Worm (Caenorhabditis elegans) whole organism, mixed stage, embryonic: ENCODE measurements around the gene Y49F6B.2.
A peak's percentile ranks its signal among the peaks of the same experiment; 100 is the strongest.

Source experiments
- M03D4.4 ChIP-seq: sonication (generic microtip); optimal IDR thresholded peaks from 2 replicates; lab custom pipeline; 2017; ENCODE audit warnings: mild to moderate bottlenecking, missing genetic modification characterization, missing compliant biosample characterization
- bed-3 ChIP-seq: fragments of 200-800 bp; sonication (Bioruptor generic); optimal IDR thresholded peaks from 3 replicates; lab custom pipeline; 2018; ENCODE audit warnings: mild to moderate bottlenecking, missing genetic modification characterization, moderate library complexity, missing compliant biosample characterization
- blmp-1 ChIP-seq: fragments of 150-350 bp; optimal IDR thresholded peaks from 2 replicates; lab custom pipeline; 2014; ENCODE audit warnings: missing biosample characterization, missing genetic modification characterization
- ceh-39 ChIP-seq: fragments of 150-350 bp; optimal IDR thresholded peaks from 2 replicates; lab custom pipeline; 2014; ENCODE audit warnings: missing biosample characterization, missing genetic modification characterization
- ceh-43 ChIP-seq: fragments of 200-800 bp; sonication (Bioruptor generic); optimal IDR thresholded peaks from 2 replicates; lab custom pipeline; 2018; ENCODE audit warnings: mild to moderate bottlenecking, missing genetic modification characterization, moderate library complexity, missing compliant biosample characterization
- ceh-83 ChIP-seq: fragments of 200-800 bp; sonication (Bioruptor generic); optimal IDR thresholded peaks from 2 replicates; lab custom pipeline; 2018; ENCODE audit warnings: mild to moderate bottlenecking, missing genetic modification characterization, missing compliant biosample characterization
- ces-1 ChIP-seq: fragments of 150-350 bp; optimal IDR thresholded peaks from 2 replicates; lab custom pipeline; 2014; ENCODE audit warnings: missing biosample characterization, missing genetic modification reagents, missing genetic modification characterization
- cnd-1 ChIP-seq: fragments of 200-800 bp; sonication (Bioruptor generic); optimal IDR thresholded peaks from 2 replicates; lab custom pipeline; 2018; ENCODE audit warnings: mild to moderate bottlenecking, missing genetic modification characterization, missing compliant biosample characterization
- drap-1 ChIP-seq: fragments of 200-800 bp; sonication (Bioruptor generic); optimal IDR thresholded peaks from 3 replicates; lab custom pipeline; 2018; ENCODE audit warnings: mild to moderate bottlenecking, missing genetic modification characterization, missing compliant biosample characterization
- elt-1 ChIP-seq: sonication (generic microtip); optimal IDR thresholded peaks from 2 replicates; lab custom pipeline; 2017; ENCODE audit warnings: missing genetic modification characterization, mild to moderate bottlenecking, missing compliant biosample characterization, antibody characterized with exemption, moderate library complexity, borderline replicate concordance; ENCODE audit not compliant: insufficient read depth
- elt-3 ChIP-seq: fragments of 150-350 bp; optimal IDR thresholded peaks from 2 replicates; lab custom pipeline; 2014; ENCODE audit warnings: missing biosample characterization, missing genetic modification characterization
- flh-1 ChIP-seq: fragments of 200-800 bp; sonication (Bioruptor generic); optimal IDR thresholded peaks from 2 replicates; lab custom pipeline; 2018; ENCODE audit warnings: mild to moderate bottlenecking, missing genetic modification characterization, moderate library complexity, missing compliant biosample characterization
- ham-2 ChIP-seq: fragments of 200-800 bp; sonication (Bioruptor generic); optimal IDR thresholded peaks from 2 replicates; lab custom pipeline; 2018; ENCODE audit warnings: mild to moderate bottlenecking, missing genetic modification characterization, missing compliant biosample characterization
- hlh-1 ChIP-seq: fragments of 150-350 bp; optimal IDR thresholded peaks from 2 replicates; lab custom pipeline; 2014; ENCODE audit warnings: missing biosample characterization, missing genetic modification reagents, missing genetic modification characterization
- lin-13 ChIP-seq: fragments of 150-350 bp; optimal IDR thresholded peaks from 2 replicates; lab custom pipeline; 2014; ENCODE audit warnings: missing biosample characterization, missing genetic modification characterization
- lin-32 ChIP-seq: fragments of 200-800 bp; sonication (Bioruptor generic); optimal IDR thresholded peaks from 2 replicates; lab custom pipeline; 2018; ENCODE audit warnings: mild to moderate bottlenecking, missing genetic modification characterization, missing compliant biosample characterization
- lsy-2 ChIP-seq: fragments of 150-350 bp; optimal IDR thresholded peaks from 2 replicates; lab custom pipeline; 2014; ENCODE audit warnings: missing biosample characterization, missing genetic modification characterization
- mab-5 ChIP-seq: fragments of 150-350 bp; optimal IDR thresholded peaks from 2 replicates; lab custom pipeline; 2014; ENCODE audit warnings: missing biosample characterization, missing genetic modification characterization
- mep-1 ChIP-seq: fragments of 150-350 bp; optimal IDR thresholded peaks from 2 replicates; lab custom pipeline; 2017; ENCODE audit warnings: missing biosample characterization, missing genetic modification reagents, missing genetic modification characterization, inconsistent platforms
- mls-2 ChIP-seq: sonication (generic microtip); optimal IDR thresholded peaks from 2 replicates; lab custom pipeline; 2016; ENCODE audit warnings: mild to moderate bottlenecking, missing genetic modification characterization, moderate library complexity, missing compliant biosample characterization
- nhr-12 ChIP-seq: fragments of 150-350 bp; optimal IDR thresholded peaks from 2 replicates; lab custom pipeline; 2014; ENCODE audit warnings: missing biosample characterization, missing genetic modification characterization
- nhr-2 ChIP-seq: fragments of 150-350 bp; optimal IDR thresholded peaks from 2 replicates; lab custom pipeline; 2014; ENCODE audit warnings: missing biosample characterization, missing genetic modification characterization
- nhr-237 ChIP-seq: fragments of 150-350 bp; optimal IDR thresholded peaks from 2 replicates; lab custom pipeline; 2014; ENCODE audit warnings: missing biosample characterization, missing genetic modification characterization
- nhr-28 ChIP-seq: fragments of 150-350 bp; optimal IDR thresholded peaks from 2 replicates; lab custom pipeline; 2014; ENCODE audit warnings: missing biosample characterization, missing genetic modification characterization
- nhr-76 ChIP-seq: sonication (generic microtip); optimal IDR thresholded peaks from 2 replicates; lab custom pipeline; 2017; ENCODE audit warnings: missing biosample characterization, missing genetic modification characterization
- pha-4 ChIP-seq: fragments of 150-350 bp; optimal IDR thresholded peaks from 2 replicates; lab custom pipeline; 2018; ENCODE audit warnings: missing biosample characterization, missing genetic modification reagents, missing genetic modification characterization
- sem-2 ChIP-seq: fragments of 200-800 bp; sonication (Bioruptor generic); optimal IDR thresholded peaks from 2 replicates; lab custom pipeline; 2018; ENCODE audit warnings: mild to moderate bottlenecking, missing genetic modification characterization, missing compliant biosample characterization
- snpc-4 ChIP-seq: fragments of 150-350 bp; optimal IDR thresholded peaks from 2 replicates; lab custom pipeline; 2014; ENCODE audit warnings: missing biosample characterization, missing genetic modification characterization
- sptf-1 ChIP-seq: sonication (generic microtip); optimal IDR thresholded peaks from 2 replicates; lab custom pipeline; 2017; ENCODE audit warnings: mild to moderate bottlenecking, missing genetic modification characterization, moderate library complexity, missing compliant biosample characterization
- tbx-8 ChIP-seq: fragments of 200-800 bp; sonication (Bioruptor generic); optimal IDR thresholded peaks from 2 replicates; lab custom pipeline; 2018; ENCODE audit warnings: mild to moderate bottlenecking, missing genetic modification characterization, moderate library complexity, missing compliant biosample characterization
- unc-120 ChIP-seq: sonication (generic microtip); optimal IDR thresholded peaks from 2 replicates; lab custom pipeline; 2017; ENCODE audit warnings: missing genetic modification characterization, missing compliant biosample characterization; ENCODE audit not compliant: poor library complexity, severe bottlenecking
- unc-39 ChIP-seq: fragments of 150-350 bp; optimal IDR thresholded peaks from 2 replicates; lab custom pipeline; 2014; ENCODE audit warnings: missing biosample characterization, missing genetic modification characterization
- unc-62 ChIP-seq: fragments of 150-350 bp; optimal IDR thresholded peaks from 2 replicates; lab custom pipeline; 2014; ENCODE audit warnings: missing biosample characterization, missing genetic modification reagents, missing genetic modification characterization
- zip-8 ChIP-seq: fragments of 150-350 bp; optimal IDR thresholded peaks from 2 replicates; lab custom pipeline; 2014; ENCODE audit warnings: missing biosample characterization, missing genetic modification characterization
- ztf-11 ChIP-seq: fragments of 150-350 bp; optimal IDR thresholded peaks from 2 replicates; lab custom pipeline; 2014; ENCODE audit warnings: missing biosample characterization, missing genetic modification characterization

The Y49F6B.2 gene

ce11 chrII:3502520-3503323 lies at the start of gene Y49F6B.2, which contains the start of gene col-71:
Y49F6B.2 (plus strand) TSS chrII:3502968.
col-71 (minus strand) TSS chrII:3502570.
- TF ChIP-seq ceh-43 (GFP tag; lab: Kevin White, UChicago): peak; percentile 5
- TF ChIP-seq nhr-28: no peak
- no peak for TF ChIP-seq unc-62 (GFP tag; lab: Kevin White, UChicago)
- peak; percentile 58 for TF ChIP-seq mep-1 (tag; lab: Kevin White, UChicago)
- TF ChIP-seq lin-13 (tag; lab: Kevin White, UChicago): peak; percentile 73
- no peak for TF ChIP-seq elt-1 (tag; lab: Kevin White, UChicago)
- no peak for TF ChIP-seq ceh-83 (GFP tag; lab: Kevin White, UChicago)
- peak; percentile 9 for TF ChIP-seq bed-3 (GFP tag; lab: Kevin White, UChicago)
- no peak for TF ChIP-seq snpc-4
- no peak for TF ChIP-seq sem-2 (GFP tag; lab: Kevin White, UChicago)
- TF ChIP-seq pha-4 (tag; lab: Kevin White, UChicago): peak; percentile 46
- no peak for TF ChIP-seq lin-32 (GFP tag; lab: Kevin White, UChicago)
- no peak for TF ChIP-seq nhr-2 (tag; lab: Kevin White, UChicago)
- TF ChIP-seq ceh-39 (tag; lab: Kevin White, UChicago): peak; percentile 5
- peak; percentile 53 for TF ChIP-seq mls-2 (tag; lab: Kevin White, UChicago)
- TF ChIP-seq elt-3 (tag; lab: Kevin White, UChicago): no peak
- peak; percentile 99 for TF ChIP-seq ces-1
- TF ChIP-seq unc-120 (tag; lab: Kevin White, UChicago): peak; percentile 25
- TF ChIP-seq tbx-8 (GFP tag; lab: Kevin White, UChicago): peak; percentile 21
- no peak for TF ChIP-seq M03D4.4
- no peak for TF ChIP-seq blmp-1 (tag; lab: Kevin White, UChicago)
- TF ChIP-seq ham-2: no peak
- no peak for TF ChIP-seq flh-1 (GFP tag; lab: Kevin White, UChicago)
- no peak for TF ChIP-seq ztf-11
- peak; percentile 65 for TF ChIP-seq mab-5 (tag; lab: Kevin White, UChicago)
- no peak for TF ChIP-seq drap-1 (GFP tag; lab: Kevin White, UChicago)
- TF ChIP-seq sptf-1 (tag; lab: Kevin White, UChicago): peak; percentile 68
- TF ChIP-seq zip-8 (tag; lab: Kevin White, UChicago): no peak
- TF ChIP-seq nhr-12 (tag; lab: Kevin White, UChicago): no peak
- TF ChIP-seq hlh-1 (tag; lab: Kevin White, UChicago): no peak
- no peak for TF ChIP-seq unc-39
- TF ChIP-seq lsy-2 (tag; lab: Kevin White, UChicago): peak; percentile 51
- TF ChIP-seq nhr-76: no peak
- TF ChIP-seq cnd-1: peak; percentile 48
- TF ChIP-seq nhr-237 (tag; lab: Kevin White, UChicago): peak; percentile 46

ce11 chrII:3453521-3453920 lies 49.2 kb upstream of the Y49F6B.2 start, which contains the start of gene C16C8.11:
C16C8.11 (plus strand) TSS chrII:3453708.
- TF ChIP-seq ham-2 (no peak), sptf-1 (tag; lab: Kevin White, UChicago) (no peak), lin-32 (GFP tag; lab: Kevin White, UChicago) (no peak), blmp-1 (tag; lab: Kevin White, UChicago) (no peak), lin-13 (tag; lab: Kevin White, UChicago) (no peak), snpc-4 (no peak), flh-1 (GFP tag; lab: Kevin White, UChicago) (no peak), bed-3 (GFP tag; lab: Kevin White, UChicago) (no peak), cnd-1 (no peak), nhr-28 (no peak), ces-1 (no peak), nhr-237 (tag; lab: Kevin White, UChicago) (no peak), unc-39 (no peak), M03D4.4 (no peak), zip-8 (tag; lab: Kevin White, UChicago) (no peak), lsy-2 (tag; lab: Kevin White, UChicago) (no peak), tbx-8 (GFP tag; lab: Kevin White, UChicago) (no peak), nhr-76 (no peak)

ce11 chrII:3458209-3458608 lies 44.6 kb upstream of the Y49F6B.2 start, which contains the start of the genes C16C8.26 and C16C8.19:
C16C8.26 (minus strand) TSS chrII:3458309.
C16C8.19 (plus strand) TSS chrII:3458487.
- TF ChIP-seq nhr-237 (tag; lab: Kevin White, UChicago) (no peak), blmp-1 (tag; lab: Kevin White, UChicago) (no peak), mls-2 (tag; lab: Kevin White, UChicago) (no peak), unc-39 (no peak), lin-32 (GFP tag; lab: Kevin White, UChicago) (no peak), drap-1 (GFP tag; lab: Kevin White, UChicago) (no peak), zip-8 (tag; lab: Kevin White, UChicago) (no peak), lsy-2 (tag; lab: Kevin White, UChicago) (no peak), ceh-43 (GFP tag; lab: Kevin White, UChicago) (no peak), lin-13 (tag; lab: Kevin White, UChicago) (no peak), sem-2 (GFP tag; lab: Kevin White, UChicago) (no peak), M03D4.4 (no peak), nhr-28 (no peak), mep-1 (tag; lab: Kevin White, UChicago) (no peak), nhr-12 (tag; lab: Kevin White, UChicago) (no peak), mab-5 (tag; lab: Kevin White, UChicago) (no peak)
- TF ChIP-seq, all 35 proteins: peak for 0
